Fruit fly (Drosophila melanogaster): ENCODE results near the gene AlaRS.
A peak's percentile ranks its signal among the peaks of the same experiment; 100 is the strongest.

Gene AlaRS

DNA sequence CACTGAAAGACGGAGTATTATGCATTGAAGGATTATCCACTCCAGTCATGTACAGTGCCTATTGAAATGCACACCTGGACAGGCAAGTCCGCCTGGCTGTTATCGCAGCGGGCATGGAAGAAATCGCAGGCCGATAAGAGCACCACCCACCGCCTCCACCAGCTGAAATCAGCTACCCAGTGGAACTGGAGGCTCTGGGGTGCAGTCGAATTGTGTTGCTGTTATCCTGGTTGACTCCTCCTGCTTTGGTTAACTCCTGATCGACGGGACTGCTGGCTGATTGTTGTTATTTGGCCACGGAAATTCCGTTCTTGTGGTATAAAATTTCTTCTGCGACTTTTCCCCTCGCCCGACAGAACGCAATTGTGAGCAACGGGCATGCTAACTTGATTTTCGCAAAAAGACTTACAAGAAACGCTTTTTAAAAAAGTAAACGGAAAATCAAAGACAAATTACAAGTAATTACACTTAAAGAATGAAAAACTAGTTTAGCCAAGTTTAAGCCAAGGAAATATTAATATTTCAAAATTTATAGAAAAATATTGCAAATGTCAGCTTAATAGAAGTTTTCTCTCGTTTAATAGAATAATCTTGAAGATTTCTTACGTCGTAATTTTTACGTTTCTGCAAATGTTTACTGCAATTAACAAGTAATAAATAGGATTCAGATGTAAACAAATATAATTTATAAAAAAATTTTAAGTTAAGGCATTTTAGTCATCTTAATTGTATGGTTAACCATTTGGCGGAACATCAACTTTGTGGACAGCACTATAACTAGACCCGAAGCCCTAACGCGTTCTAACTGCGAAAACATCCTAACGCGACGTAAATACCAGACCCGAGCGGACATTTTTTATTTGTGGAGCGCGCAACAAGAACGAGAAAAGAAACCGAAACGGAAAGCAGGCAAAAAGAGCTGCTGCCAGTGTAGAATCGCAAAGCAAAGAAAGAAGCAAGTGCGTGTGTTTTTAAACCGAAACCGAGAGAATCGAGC, 33.6 kb upstream of the AlaRS start, which contains the start of the genes CG13398 and Akap200 (continued):
- no peak for TF ChIP-seq CG6276 (GFP tag; optimal IDR thresholded peaks at IDR 0.05)
- TF ChIP-seq CG15336 (GFP tag; IDR thresholded peaks at IDR 0.05) = no peak; the same call in 1 of the 2 replicates
- TF ChIP-seq Blimp-1 (GFP tag; optimal IDR thresholded peaks at IDR 0.05) = no peak
- TF ChIP-seq topi (GFP tag; optimal IDR thresholded peaks at IDR 0.05) = peak; percentile 24
- peak; percentile 18 for TF ChIP-seq CG3919 (GFP tag; optimal IDR thresholded peaks at IDR 0.05)
- TF ChIP-seq eg (GFP tag; IDR thresholded peaks at IDR 0.05) = no peak
- TF ChIP-seq CG34406 (GFP tag; optimal IDR thresholded peaks at IDR 0.05) = peak; percentile 53
- peak; percentile 27 for TF ChIP-seq cyc (GFP tag; optimal IDR thresholded peaks at IDR 0.05)
- peak; percentile 47 for TF ChIP-seq CG31627 (GFP tag; optimal IDR thresholded peaks at IDR 0.05)
- TF ChIP-seq pdm3 (GFP tag; optimal IDR thresholded peaks at IDR 0.05) = no peak
- peak; percentile 39 for TF ChIP-seq CG6808 (GFP tag; optimal IDR thresholded peaks at IDR 0.05)
- no peak for TF ChIP-seq dac (GFP tag; optimal IDR thresholded peaks at IDR 0.05)
- no peak for TF ChIP-seq fd59A (GFP tag; optimal IDR thresholded peaks at IDR 0.05)
- TF ChIP-seq CG32006 (GFP tag; optimal IDR thresholded peaks at IDR 0.05) = no peak
- no peak for TF ChIP-seq fd85E (GFP tag; optimal IDR thresholded peaks at IDR 0.05)
- peak; percentile 46 for TF ChIP-seq net (GFP tag; optimal IDR thresholded peaks at IDR 0.05)
- TF ChIP-seq CG8632 (GFP tag; optimal IDR thresholded peaks at IDR 0.05) = peak; percentile 34

dm6 chr2L:8411530-8411929, 30.0 kb upstream of the AlaRS start, which contains the start of gene Naglu:
Gene Naglu, minus strand, starts transcription at chr2L:8411868.
- TF ChIP-seq svp (GFP tag) (peak; percentile 93), lz (GFP tag; optimal IDR thresholded peaks at IDR 0.05) (no peak), CG6276 (GFP tag; optimal IDR thresholded peaks at IDR 0.05) (no peak), Lpt (GFP tag; optimal IDR thresholded peaks at IDR 0.05) (no peak), Eip75B (GFP tag; optimal IDR thresholded peaks at IDR 0.05) (peak; percentile 44), Blimp-1 (GFP tag; optimal IDR thresholded peaks at IDR 0.05) (peak; percentile 40), Eip78C (GFP tag) (peak; percentile 74), CG8632 (GFP tag; optimal IDR thresholded peaks at IDR 0.05) (peak; percentile 32), Gug (GFP tag; IDR thresholded peaks at IDR 0.05) (no peak), dsx (GFP tag; optimal IDR thresholded peaks at IDR 0.05; ENCODE audit: poor library complexity, severe bottlenecking) (no peak), esn (GFP tag; optimal IDR thresholded peaks at IDR 0.05) (peak; percentile 53), CG6792 (GFP tag; optimal IDR thresholded peaks at IDR 0.05) (peak; percentile 46), Hr4 (GFP tag; optimal IDR thresholded peaks at IDR 0.05) (no peak), CG6854 (GFP tag; optimal IDR thresholded peaks at IDR 0.05) (peak; percentile 0), CG6163 (GFP tag; IDR thresholded peaks at IDR 0.05) (peak; percentile 15; the same call in 1 of the 3 replicates), CG31627 (GFP tag; optimal IDR thresholded peaks at IDR 0.05) (peak; percentile 12)

dm6 chr2L:8403286-8404270, 22.0 kb upstream of the AlaRS start, which contains the start of gene emb:
Gene emb, plus strand, starts transcription at chr2L:8403573.
- TF ChIP-seq CG11762 (GFP tag; optimal IDR thresholded peaks at IDR 0.05; ENCODE audit: insufficient read depth) = no peak
- TF ChIP-seq Hr39 (GFP tag; optimal IDR thresholded peaks at IDR 0.05) = no peak
- TF ChIP-seq CG9139 (GFP tag; optimal IDR thresholded peaks at IDR 0.05) = no peak
- TF ChIP-seq ss (GFP tag; optimal IDR thresholded peaks at IDR 0.05) = peak in 1 of 2 experiments; percentile 89
- no peak for TF ChIP-seq fd59A (GFP tag; optimal IDR thresholded peaks at IDR 0.05)
- TF ChIP-seq eg (GFP tag; IDR thresholded peaks at IDR 0.05) = peak; percentile 76
- TF ChIP-seq CG7368 (GFP tag; optimal IDR thresholded peaks at IDR 0.05) = no peak
- TF ChIP-seq Sox14 (GFP tag; optimal IDR thresholded peaks at IDR 0.05) = peak; percentile 70
- TF ChIP-seq pdm3 (GFP tag; optimal IDR thresholded peaks at IDR 0.05) = no peak
- TF ChIP-seq CG31627 (GFP tag; optimal IDR thresholded peaks at IDR 0.05) = peak; percentile 62
- TF ChIP-seq Sox102F (GFP tag; optimal IDR thresholded peaks at IDR 0.05) = no peak
- TF ChIP-seq lz (GFP tag; optimal IDR thresholded peaks at IDR 0.05) = peak; percentile 36
- TF ChIP-seq CG3919 (GFP tag; optimal IDR thresholded peaks at IDR 0.05) = no peak
- no peak for TF ChIP-seq Lpt (GFP tag; optimal IDR thresholded peaks at IDR 0.05)
- TF ChIP-seq Eip93F (GFP tag; optimal IDR thresholded peaks at IDR 0.05) = no peak
- TF ChIP-seq CG32006 (GFP tag; optimal IDR thresholded peaks at IDR 0.05) = no peak
- peak; percentile 50 for TF ChIP-seq Ets96B (tag; optimal IDR thresholded peaks at IDR 0.05)
- no peak for TF ChIP-seq CG6792 (GFP tag; optimal IDR thresholded peaks at IDR 0.05)
- TF ChIP-seq Eip75B (GFP tag; optimal IDR thresholded peaks at IDR 0.05) = no peak
- TF ChIP-seq Hr4 (GFP tag; optimal IDR thresholded peaks at IDR 0.05) = no peak
- TF ChIP-seq CG34406 (GFP tag; optimal IDR thresholded peaks at IDR 0.05) = peak; percentile 51
- TF ChIP-seq CG10631 (GFP tag; optimal IDR thresholded peaks at IDR 0.05) = peak; percentile 58
- TF ChIP-seq Ets21C (GFP tag; optimal IDR thresholded peaks at IDR 0.05) = peak; percentile 37
- no peak for TF ChIP-seq salr (GFP tag; optimal IDR thresholded peaks at IDR 0.05)
